Worm (Caenorhabditis elegans) whole organism, L2 larva: ENCODE data around the gene josd-1.

ENCODE experiments used
- C34F6.9 ChIP-seq: fragments of 150-350 bp; optimal IDR thresholded peaks from 2 replicates; lab custom pipeline; 2014; ENCODE audit warnings: missing biosample characterization, missing genetic modification characterization
- F13H6.1 ChIP-seq: sonication (generic microtip); optimal IDR thresholded peaks from 2 replicates; lab custom pipeline; 2016; ENCODE audit warnings: missing genetic modification characterization, missing compliant biosample characterization
- R02D3.7 ChIP-seq: fragments of 150-350 bp; optimal IDR thresholded peaks from 2 replicates; lab custom pipeline; 2014; ENCODE audit warnings: missing biosample characterization, missing genetic modification characterization
- Y55F3AM.14 ChIP-seq: fragments of 200-800 bp; sonication (Bioruptor generic); optimal IDR thresholded peaks from 2 replicates; lab custom pipeline; 2018; ENCODE audit warnings: mild to moderate bottlenecking, missing genetic modification characterization, missing compliant biosample characterization
- ZK546.5 ChIP-seq: sonication (generic microtip); optimal IDR thresholded peaks from 2 replicates; lab custom pipeline; 2017; ENCODE audit warnings: missing biosample characterization, missing genetic modification characterization
- alr-1 ChIP-seq: fragments of 150-350 bp; optimal IDR thresholded peaks from 2 replicates; lab custom pipeline; 2014; ENCODE audit warnings: missing biosample characterization, missing genetic modification characterization
- aly-2 ChIP-seq: fragments of 150-350 bp; optimal IDR thresholded peaks from 2 replicates; lab custom pipeline; 2014; ENCODE audit warnings: missing biosample characterization, missing genetic modification characterization
- ama-1 ChIP-seq: fragments of 150-350 bp; optimal IDR thresholded peaks from 2 replicates; lab custom pipeline; 2018; ENCODE audit warnings: inconsistent platforms
- blmp-1 ChIP-seq: sonication (generic microtip); optimal IDR thresholded peaks from 2 replicates; lab custom pipeline; 2017; ENCODE audit warnings: missing genetic modification characterization, mild to moderate bottlenecking, missing compliant biosample characterization, antibody characterized with exemption, moderate library complexity; ENCODE audit not compliant: insufficient read depth
- ceh-16 ChIP-seq: fragments of 150-350 bp; optimal IDR thresholded peaks from 2 replicates; lab custom pipeline; 2014; ENCODE audit warnings: missing biosample characterization, missing genetic modification characterization
- crh-2 ChIP-seq: sonication (generic microtip); optimal IDR thresholded peaks from 2 replicates; lab custom pipeline; 2017; ENCODE audit warnings: missing biosample characterization, missing genetic modification characterization
- dmd-4 ChIP-seq: sonication (generic microtip); optimal IDR thresholded peaks from 2 replicates; lab custom pipeline; 2017; ENCODE audit warnings: missing biosample characterization, missing genetic modification characterization
- elt-1 ChIP-seq: fragments of 150-350 bp; optimal IDR thresholded peaks from 2 replicates; lab custom pipeline; 2014; ENCODE audit warnings: missing biosample characterization, missing genetic modification characterization
- elt-3 ChIP-seq: sonication (generic microtip); optimal IDR thresholded peaks from 2 replicates; lab custom pipeline; 2017; ENCODE audit warnings: missing biosample characterization, missing genetic modification characterization
- fos-1 ChIP-seq: fragments of 150-350 bp; optimal IDR thresholded peaks from 2 replicates; lab custom pipeline; 2014; ENCODE audit warnings: missing biosample characterization, missing genetic modification characterization
- gmeb-1 ChIP-seq: fragments of 150-350 bp; optimal IDR thresholded peaks from 2 replicates; lab custom pipeline; 2014; ENCODE audit warnings: missing biosample characterization, missing genetic modification characterization
- lin-13 ChIP-seq: fragments of 150-350 bp; optimal IDR thresholded peaks from 2 replicates; lab custom pipeline; 2014; ENCODE audit warnings: missing biosample characterization, missing genetic modification reagents, missing genetic modification characterization
- lin-39 ChIP-seq: fragments of 150-350 bp; optimal IDR thresholded peaks from 2 replicates; lab custom pipeline; 2014; ENCODE audit warnings: missing biosample characterization, missing genetic modification reagents, missing genetic modification characterization
- lsy-2 ChIP-seq, 2 experiments: fragments of 150-350 bp in 1 of 2; sonication (generic microtip) in 1 of 2; optimal IDR thresholded peaks; 2 replicates each; lab custom pipeline; 2014 to 2017; ENCODE audit warnings: missing biosample characterization in 2 of 2, missing genetic modification characterization in 2 of 2
- mbf-1 ChIP-seq: sonication (generic microtip); optimal IDR thresholded peaks from 2 replicates; lab custom pipeline; 2017; ENCODE audit warnings: missing biosample characterization, missing genetic modification characterization
- mdl-1 ChIP-seq, 2 experiments: fragments of 150-350 bp in 1 of 2; sonication (generic microtip) in 1 of 2; optimal IDR thresholded peaks; 2 replicates each; lab custom pipeline; 2017; ENCODE audit warnings: missing biosample characterization in 2 of 2, missing genetic modification characterization in 2 of 2
- nhr-10 ChIP-seq: sonication (generic microtip); optimal IDR thresholded peaks from 2 replicates; lab custom pipeline; 2017; ENCODE audit warnings: missing biosample characterization, missing genetic modification characterization
- nhr-11 ChIP-seq: fragments of 150-350 bp; optimal IDR thresholded peaks from 2 replicates; lab custom pipeline; 2014; ENCODE audit warnings: missing biosample characterization, missing genetic modification characterization
- nhr-12 ChIP-seq: fragments of 150-350 bp; optimal IDR thresholded peaks from 2 replicates; lab custom pipeline; 2014; ENCODE audit warnings: missing biosample characterization, missing genetic modification characterization
- nhr-129 ChIP-seq: fragments of 150-350 bp; optimal IDR thresholded peaks from 2 replicates; lab custom pipeline; 2014; ENCODE audit warnings: missing biosample characterization, missing genetic modification characterization
- nhr-21 ChIP-seq: fragments of 150-350 bp; optimal IDR thresholded peaks from 2 replicates; lab custom pipeline; 2014; ENCODE audit warnings: missing biosample characterization, missing genetic modification characterization
- nhr-23 ChIP-seq: fragments of 150-350 bp; optimal IDR thresholded peaks from 2 replicates; lab custom pipeline; 2014; ENCODE audit warnings: missing biosample characterization, missing genetic modification reagents, missing genetic modification characterization
- nhr-6 ChIP-seq: fragments of 150-350 bp; optimal IDR thresholded peaks from 2 replicates; lab custom pipeline; 2014; ENCODE audit warnings: missing biosample characterization, missing genetic modification characterization
- nhr-77 ChIP-seq: fragments of 150-350 bp; optimal IDR thresholded peaks from 2 replicates; lab custom pipeline; 2014; ENCODE audit warnings: missing biosample characterization, missing genetic modification characterization
- peb-1 ChIP-seq: fragments of 150-350 bp; optimal IDR thresholded peaks from 2 replicates; lab custom pipeline; 2014; ENCODE audit warnings: missing biosample characterization, missing genetic modification characterization
- sem-4 ChIP-seq: fragments of 150-350 bp; optimal IDR thresholded peaks from 2 replicates; lab custom pipeline; 2014; ENCODE audit warnings: missing biosample characterization, missing genetic modification reagents, missing genetic modification characterization
- sma-3 ChIP-seq: sonication (generic microtip); optimal IDR thresholded peaks from 2 replicates; lab custom pipeline; 2016; ENCODE audit warnings: missing genetic modification reagents, missing genetic modification characterization, missing compliant biosample characterization
- unc-39 ChIP-seq: fragments of 150-350 bp; optimal IDR thresholded peaks from 2 replicates; lab custom pipeline; 2014; ENCODE audit warnings: missing biosample characterization, missing genetic modification characterization
- unc-55 ChIP-seq: fragments of 150-350 bp; sonication (generic microtip); optimal IDR thresholded peaks from 3 replicates; lab custom pipeline; 2014; ENCODE audit warnings: missing biosample characterization, missing genetic modification reagents, missing genetic modification characterization
- unc-62 ChIP-seq: fragments of 150-350 bp; optimal IDR thresholded peaks from 2 replicates; lab custom pipeline; 2014; ENCODE audit warnings: missing biosample characterization, missing genetic modification reagents, missing genetic modification characterization
- zag-1 ChIP-seq: fragments of 150-350 bp; optimal IDR thresholded peaks from 2 replicates; lab custom pipeline; 2014; ENCODE audit warnings: missing biosample characterization, missing genetic modification characterization
- ztf-1 ChIP-seq: fragments of 200-800 bp; sonication (Bioruptor generic); conservative IDR thresholded peaks from 2 replicates; pipeline ENCODE4 v1.3.6; 2022; ENCODE audit warnings: missing genetic modification characterization, missing compliant biosample characterization
- ztf-4 ChIP-seq: fragments of 150-350 bp; optimal IDR thresholded peaks from 2 replicates; lab custom pipeline; 2014; ENCODE audit warnings: missing biosample characterization, missing genetic modification characterization

josd-1 gene

ce11 chrIII:2816205-2816923 is 20.1 kb upstream of the josd-1 start:
- TF ChIP-seq gmeb-1 (no peak), nhr-10 (tag; lab: Kevin White, UChicago) (no peak), mdl-1 (tag; optimal IDR thresholded peaks at IDR 0.05; lab: Kevin White, UChicago) (no peak), nhr-21 (tag; lab: Kevin White, UChicago) (no peak), blmp-1 (tag; lab: Kevin White, UChicago) (no peak), lsy-2 (tag; optimal IDR thresholded peaks at IDR 0.05; lab: Kevin White, UChicago) (peak in 1 of 2 experiments; percentile 13)

DNA sequence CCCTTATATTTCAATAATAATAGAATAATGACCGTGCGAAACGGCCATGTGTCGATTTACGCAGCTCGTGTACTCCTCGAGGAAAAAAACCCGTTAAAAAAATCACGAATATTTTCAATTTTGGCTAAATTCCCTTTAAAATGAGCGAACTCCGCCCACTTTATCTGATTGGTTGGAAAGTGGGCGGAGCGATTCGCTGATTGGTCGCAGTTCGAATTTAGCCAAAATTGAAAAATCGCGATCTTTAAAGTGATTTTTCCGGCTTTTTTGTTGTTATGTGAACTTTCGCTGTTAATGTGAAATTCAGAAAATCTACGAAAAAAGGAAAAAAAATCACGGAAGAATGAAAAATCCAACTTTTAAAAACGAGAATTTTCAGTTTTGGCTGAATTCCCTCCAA is 18.6 kb upstream of the josd-1 start:
- no peak for TF ChIP-seq dmd-4 (tag; lab: Kevin White, UChicago)
- TF ChIP-seq lsy-2 (tag; optimal IDR thresholded peaks at IDR 0.05; lab: Kevin White, UChicago), result no peak
- TF ChIP-seq alr-1 (tag; lab: Kevin White, UChicago), result no peak
- no peak for TF ChIP-seq elt-1
- TF ChIP-seq nhr-23, result no peak
- no peak for TF ChIP-seq sma-3
- no peak for TF ChIP-seq zag-1
- TF ChIP-seq mbf-1, result no peak
- no peak for TF ChIP-seq fos-1 (tag; lab: Kevin White, UChicago)
- TF ChIP-seq lin-39, result no peak
- no peak for TF ChIP-seq unc-55 (GFP tag; lab: Kevin White, UChicago)
- TF ChIP-seq nhr-12 (tag; lab: Kevin White, UChicago), result no peak
- TF ChIP-seq sem-4 (tag; lab: Kevin White, UChicago), result no peak
- TF ChIP-seq nhr-21 (tag; lab: Kevin White, UChicago), result no peak
- no peak for TF ChIP-seq ceh-16 (tag; lab: Kevin White, UChicago)
- TF ChIP-seq nhr-77 (tag; lab: Kevin White, UChicago), result no peak
- no peak for TF ChIP-seq blmp-1 (tag; lab: Kevin White, UChicago)
- no peak for TF ChIP-seq ama-1 (lab: Kevin White, UChicago)
- no peak for TF ChIP-seq mdl-1 (tag; optimal IDR thresholded peaks at IDR 0.05; lab: Kevin White, UChicago)

ce11 chrIII:2818980-2819379 is 17.5 kb upstream of the josd-1 start, which contains the start of gene pipp-4P:
TSS of gene pipp-4P (plus strand) at chrIII:2819280.
- no peak for TF ChIP-seq ztf-4 (tag; lab: Kevin White, UChicago)

- TF ChIP-seq ZK546.5, result no peak
- no peak for TF ChIP-seq mbf-1
- TF ChIP-seq Y55F3AM.14, result no peak
- no peak for TF ChIP-seq dmd-4 (tag; lab: Kevin White, UChicago)
- no peak for TF ChIP-seq aly-2
- no peak for TF ChIP-seq nhr-6
- TF ChIP-seq unc-55 (GFP tag; lab: Kevin White, UChicago), result no peak
- TF ChIP-seq C34F6.9, result no peak
Observed at ce11 chrIII:2826770-2827169, 9.7 kb upstream of the josd-1 start, which contains the start of gene Y71H2AM.1. TSS of gene Y71H2AM.1 (plus strand) at chrIII:2827070.

ce11 chrIII:2832483-2832882 is 4.0 kb upstream of the josd-1 start, which contains the start of gene Y71H2AM.29:
TSS of gene Y71H2AM.29 (plus strand) at chrIII:2832783.
- TF ChIP-seq ceh-16 (tag; lab: Kevin White, UChicago), result no peak
- TF ChIP-seq nhr-11 (tag; lab: Kevin White, UChicago), result no peak
- no peak for TF ChIP-seq nhr-129 (tag; lab: Kevin White, UChicago)
- no peak for TF ChIP-seq zag-1
- no peak for TF ChIP-seq nhr-21 (tag; lab: Kevin White, UChicago)
- no peak for TF ChIP-seq unc-62 (GFP tag; lab: Kevin White, UChicago)
- no peak for TF ChIP-seq aly-2
- no peak for TF ChIP-seq mdl-1 (tag; optimal IDR thresholded peaks at IDR 0.05; lab: Kevin White, UChicago)
- TF ChIP-seq crh-2, result no peak
- no peak for TF ChIP-seq Y55F3AM.14
- TF ChIP-seq nhr-12 (tag; lab: Kevin White, UChicago), result no peak
- no peak for TF ChIP-seq R02D3.7 (tag; lab: Kevin White, UChicago)
- TF ChIP-seq ztf-4 (tag; lab: Kevin White, UChicago), result no peak
- TF ChIP-seq ztf-1, result no peak
- TF ChIP-seq lin-13 (GFP tag; lab: Kevin White, UChicago), result no peak
- TF ChIP-seq nhr-10 (tag; lab: Kevin White, UChicago), result no peak
- no peak for TF ChIP-seq unc-39 (tag; lab: Kevin White, UChicago)
- no peak for TF ChIP-seq elt-3 (tag; lab: Kevin White, UChicago)
- no peak for TF ChIP-seq F13H6.1
- no peak for TF ChIP-seq peb-1 (tag; lab: Kevin White, UChicago)
